Worm (Caenorhabditis elegans) whole organism, L4/young adult: ENCODE results near the gene srd-48.

Experiments used
- W03F9.2 ChIP-seq: fragments of 150-350 bp; optimal IDR thresholded peaks from 2 replicates; lab custom pipeline; 2014; ENCODE audit warnings: missing biosample characterization, missing genetic modification characterization
- dao-5 ChIP-seq: sonication (generic microtip); optimal IDR thresholded peaks from 2 replicates; lab custom pipeline; 2016; ENCODE audit warnings: missing genotype, missing genetic modification characterization, moderate library complexity, missing compliant biosample characterization
- him-1 ChIP-seq: sonication (generic microtip); optimal IDR thresholded peaks from 2 replicates; lab custom pipeline; 2016; ENCODE audit warnings: missing genotype, missing genetic modification reagents, missing genetic modification characterization, missing compliant biosample characterization

ce11 chrX:12365388-12365787 is 29.5 kb downstream of the srd-48 start, which contains the start of gene F19H6.4:
- TF ChIP-seq him-1: no peak
- no peak for TF ChIP-seq dao-5 (tag; lab: Kevin White, UChicago)
- no peak for TF ChIP-seq W03F9.2 (tag; lab: Kevin White, UChicago)
